Worm (Caenorhabditis elegans) whole organism, L3 larva: ENCODE data around the gene F59B2.14.
"Not testable (repeated sequence)": the region's sequence is repeated elsewhere in the genome, so short reads cannot be mapped to it uniquely, and the experiment has no call there.

Experiments used
- aly-2 ChIP-seq: fragments of 150-350 bp; optimal IDR thresholded peaks from 2 replicates; lab custom pipeline; 2014; ENCODE audit warnings: missing biosample characterization, missing genetic modification characterization
- ama-1 ChIP-seq: fragments of 150-350 bp; optimal IDR thresholded peaks from 2 replicates; lab custom pipeline; 2018
- ceh-16 ChIP-seq: sonication (generic microtip); optimal IDR thresholded peaks from 2 replicates; lab custom pipeline; 2017; ENCODE audit warnings: missing biosample characterization, missing genetic modification characterization
- ceh-82 ChIP-seq: fragments of 150-350 bp; optimal IDR thresholded peaks from 2 replicates; lab custom pipeline; 2014; ENCODE audit warnings: missing biosample characterization, missing genetic modification characterization
- ceh-9 ChIP-seq: sonication (generic microtip); optimal IDR thresholded peaks from 2 replicates; lab custom pipeline; 2018; ENCODE audit warnings: missing biosample characterization, missing genetic modification characterization
- egl-27 ChIP-seq: sonication (generic microtip); optimal IDR thresholded peaks from 4 replicates; lab custom pipeline; 2017; ENCODE audit warnings: missing biosample characterization, missing genetic modification reagents, missing genetic modification characterization
- egl-5 ChIP-seq: fragments of 150-350 bp; optimal IDR thresholded peaks from 2 replicates; lab custom pipeline; 2017; ENCODE audit warnings: missing biosample characterization, missing genetic modification reagents, missing genetic modification characterization, inconsistent platforms
- elt-1 ChIP-seq: fragments of 150-350 bp; optimal IDR thresholded peaks from 2 replicates; lab custom pipeline; 2014; ENCODE audit warnings: missing biosample characterization, missing genetic modification characterization
- elt-2 ChIP-seq: sonication (generic microtip); optimal IDR thresholded peaks from 2 replicates; lab custom pipeline; 2016; ENCODE audit warnings: missing genetic modification reagents, mild to moderate bottlenecking, missing genetic modification characterization, missing compliant biosample characterization
- eor-1 ChIP-seq, 2 experiments: fragments of 150-350 bp; optimal IDR thresholded peaks; 2 replicates each; lab custom pipeline; 2014 to 2018; ENCODE audit warnings: missing biosample characterization in 2 of 2, missing genetic modification characterization in 2 of 2
- fkh-10 ChIP-seq: sonication (generic microtip); optimal IDR thresholded peaks from 2 replicates; lab custom pipeline; 2017; ENCODE audit warnings: missing biosample characterization, missing genetic modification reagents, missing genetic modification characterization
- fos-1 ChIP-seq: fragments of 150-350 bp; optimal IDR thresholded peaks from 2 replicates; lab custom pipeline; 2014; ENCODE audit warnings: missing biosample characterization, missing genetic modification characterization
- jun-1 ChIP-seq: fragments of 150-350 bp; optimal IDR thresholded peaks from 2 replicates; lab custom pipeline; 2014; ENCODE audit warnings: missing biosample characterization, missing genetic modification reagents, missing genetic modification characterization
- lin-39 ChIP-seq: fragments of 150-350 bp; optimal IDR thresholded peaks from 2 replicates; lab custom pipeline; 2018; ENCODE audit warnings: missing biosample characterization, missing genetic modification reagents, missing genetic modification characterization
- lsy-12 ChIP-seq: sonication (generic microtip); optimal IDR thresholded peaks from 2 replicates; lab custom pipeline; 2016; ENCODE audit warnings: mild to moderate bottlenecking, missing genetic modification characterization, missing compliant biosample characterization
- mml-1 ChIP-seq: fragments of 150-350 bp; sonication (generic microtip); optimal IDR thresholded peaks from 3 replicates; lab custom pipeline; 2014; ENCODE audit warnings: missing biosample characterization, missing genetic modification characterization
- nfya-1 ChIP-seq: sonication (generic microtip); optimal IDR thresholded peaks from 2 replicates; lab custom pipeline; 2017; ENCODE audit warnings: missing genetic modification characterization, mild to moderate bottlenecking, missing compliant biosample characterization, antibody characterized with exemption, moderate library complexity; ENCODE audit not compliant: insufficient read depth
- nhr-11 ChIP-seq: fragments of 150-350 bp; optimal IDR thresholded peaks from 2 replicates; lab custom pipeline; 2014; ENCODE audit warnings: missing biosample characterization, missing genetic modification characterization
- nhr-12 ChIP-seq: fragments of 150-350 bp; optimal IDR thresholded peaks from 2 replicates; lab custom pipeline; 2014; ENCODE audit warnings: missing biosample characterization, missing genetic modification characterization
- nhr-23 ChIP-seq: fragments of 150-350 bp; optimal IDR thresholded peaks from 2 replicates; lab custom pipeline; 2014; ENCODE audit warnings: missing biosample characterization, missing genetic modification reagents, missing genetic modification characterization
- nhr-25 ChIP-seq: sonication (generic microtip); optimal IDR thresholded peaks from 2 replicates; lab custom pipeline; 2017; ENCODE audit warnings: missing biosample characterization, missing genetic modification characterization
- nhr-43 ChIP-seq: sonication (generic microtip); optimal IDR thresholded peaks from 2 replicates; lab custom pipeline; 2016; ENCODE audit warnings: mild to moderate bottlenecking, missing genetic modification characterization, missing compliant biosample characterization; ENCODE audit not compliant: poor library complexity, severe bottlenecking
- nhr-67 ChIP-seq: fragments of 150-350 bp; optimal IDR thresholded peaks from 2 replicates; lab custom pipeline; 2014; ENCODE audit warnings: missing biosample characterization, missing genetic modification characterization
- nhr-77 ChIP-seq: fragments of 150-350 bp; optimal IDR thresholded peaks from 2 replicates; lab custom pipeline; 2014; ENCODE audit warnings: missing biosample characterization, missing genetic modification characterization
- pha-4 ChIP-seq: fragments of 150-350 bp; optimal IDR thresholded peaks from 2 replicates; lab custom pipeline; 2014; ENCODE audit warnings: missing biosample characterization, missing genetic modification reagents, missing genetic modification characterization
- pqm-1 ChIP-seq: fragments of 150-350 bp; optimal IDR thresholded peaks from 2 replicates; lab custom pipeline; 2017; ENCODE audit warnings: missing biosample characterization, missing genetic modification characterization, inconsistent platforms
- sea-2 ChIP-seq: fragments of 150-350 bp; sonication (generic microtip); optimal IDR thresholded peaks from 4 replicates; lab custom pipeline; 2014; ENCODE audit warnings: missing biosample characterization, missing genetic modification reagents, missing genetic modification characterization
- skn-1 ChIP-seq: fragments of 150-350 bp; optimal IDR thresholded peaks from 2 replicates; lab custom pipeline; 2014; ENCODE audit warnings: missing biosample characterization, missing genetic modification characterization
- snpc-4 ChIP-seq: fragments of 150-350 bp; optimal IDR thresholded peaks from 2 replicates; lab custom pipeline; 2014; ENCODE audit warnings: missing biosample characterization, missing genetic modification characterization
- tbx-2 ChIP-seq: sonication (generic microtip); optimal IDR thresholded peaks from 2 replicates; lab custom pipeline; 2016; ENCODE audit warnings: mild to moderate bottlenecking, missing genetic modification characterization, missing compliant biosample characterization
- unc-39 ChIP-seq: sonication (generic microtip); optimal IDR thresholded peaks from 4 replicates; lab custom pipeline; 2017; ENCODE audit warnings: missing biosample characterization, missing genetic modification characterization
- unc-62 ChIP-seq: fragments of 150-350 bp; sonication (generic microtip); optimal IDR thresholded peaks from 4 replicates; lab custom pipeline; 2014; ENCODE audit warnings: missing biosample characterization, missing genetic modification reagents, missing genetic modification characterization
- zag-1 ChIP-seq: fragments of 150-350 bp; optimal IDR thresholded peaks from 2 replicates; lab custom pipeline; 2014; ENCODE audit warnings: missing biosample characterization, missing genetic modification characterization
- ztf-4 ChIP-seq: fragments of 150-350 bp; optimal IDR thresholded peaks from 2 replicates; lab custom pipeline; 2014; ENCODE audit warnings: missing biosample characterization, missing genetic modification characterization

The F59B2.14 gene

ce11 chrIII:9012309-9012708 lies 10.1 kb downstream of the F59B2.14 start, which contains the start of gene F59B2.9:
F59B2.9 (minus strand) TSS chrIII:9012409.
- TF ChIP-seq nhr-77 (tag; lab: Kevin White, UChicago) = no peak
- no peak for TF ChIP-seq nhr-12
- no peak for TF ChIP-seq sea-2 (GFP tag; lab: Kevin White, UChicago)
- TF ChIP-seq eor-1 (tag; optimal IDR thresholded peaks at IDR 0.05; lab: Kevin White, UChicago) = no peak
- no peak for TF ChIP-seq mml-1
- no peak for TF ChIP-seq aly-2 (tag; lab: Kevin White, UChicago)
- TF ChIP-seq nfya-1 (tag; lab: Kevin White, UChicago) = no peak
- no peak for TF ChIP-seq snpc-4 (tag; lab: Kevin White, UChicago)
- TF ChIP-seq elt-1 (tag; lab: Kevin White, UChicago) = no peak
- no peak for TF ChIP-seq nhr-23 (tag; lab: Kevin White, UChicago)
- TF ChIP-seq ceh-9 (tag; lab: Kevin White, UChicago) = no peak

- TF ChIP-seq unc-39 (tag; lab: Kevin White, UChicago) (no peak), nhr-25 (no peak)
Measured at ce11 chrIII:9010047-9010446, 12.4 kb downstream of the F59B2.14 start, which contains the start of gene F59B2.8. F59B2.8 (minus strand) TSS chrIII:9010197.

ce11 chrIII:9007183-9007582 lies 15.3 kb downstream of the F59B2.14 start:
- no peak for TF ChIP-seq egl-27 (tag; lab: Kevin White, UChicago)
- TF ChIP-seq ama-1 = no peak
- TF ChIP-seq pha-4 = peak; percentile 70
- TF ChIP-seq pqm-1 = peak; percentile 53
- peak; percentile 27 for TF ChIP-seq egl-5
- no peak for TF ChIP-seq nhr-11
- no peak for TF ChIP-seq zag-1
- peak; percentile 61 for TF ChIP-seq elt-2
- no peak for TF ChIP-seq nhr-77 (tag; lab: Kevin White, UChicago)
- no peak for TF ChIP-seq skn-1 (tag; lab: Kevin White, UChicago)
- TF ChIP-seq ceh-16 (tag; lab: Kevin White, UChicago) = no peak
- no peak for TF ChIP-seq ceh-82 (tag; lab: Kevin White, UChicago)
- peak; percentile 12 for TF ChIP-seq nfya-1 (tag; lab: Kevin White, UChicago)
- no peak for TF ChIP-seq fkh-10 (GFP tag; lab: Kevin White, UChicago)
- no peak for TF ChIP-seq eor-1 (tag; optimal IDR thresholded peaks at IDR 0.05; lab: Kevin White, UChicago)
- no peak for TF ChIP-seq ztf-4 (tag; lab: Kevin White, UChicago)
- no peak for TF ChIP-seq tbx-2
- peak; percentile 39 for TF ChIP-seq lin-39 (tag; lab: Kevin White, UChicago)
- no peak for TF ChIP-seq lsy-12 (tag; lab: Kevin White, UChicago)
- no peak for TF ChIP-seq jun-1 (tag; lab: Kevin White, UChicago)
- no peak for TF ChIP-seq nhr-67
- TF ChIP-seq nhr-43 (tag; lab: Kevin White, UChicago) = no peak
- TF ChIP-seq unc-39 (tag; lab: Kevin White, UChicago) = no peak
- no peak for TF ChIP-seq unc-62 (GFP tag; lab: Kevin White, UChicago)
- TF ChIP-seq elt-1 (tag; lab: Kevin White, UChicago) = no peak
- TF ChIP-seq ceh-9 (tag; lab: Kevin White, UChicago) = no peak

ce11 chrIII:9005905-9006372 lies 16.5 kb downstream of the F59B2.14 start, which contains the start of gene rab-6.1:
rab-6.1 (minus strand) TSS chrIII:9005955.
- TF ChIP-seq lin-39 (tag; lab: Kevin White, UChicago); skn-1 (tag; lab: Kevin White, UChicago); elt-2: not testable (repeated sequence)

ce11 chrIII:9004658-9005057 lies 17.8 kb downstream of the F59B2.14 start:
- no peak for TF ChIP-seq pqm-1
- TF ChIP-seq skn-1 (tag; lab: Kevin White, UChicago) = no peak
- TF ChIP-seq aly-2 (tag; lab: Kevin White, UChicago) = no peak
- TF ChIP-seq fos-1 (tag; lab: Kevin White, UChicago) = no peak
- no peak for TF ChIP-seq lin-39 (tag; lab: Kevin White, UChicago)
- TF ChIP-seq nhr-77 (tag; lab: Kevin White, UChicago) = no peak
- no peak for TF ChIP-seq snpc-4 (tag; lab: Kevin White, UChicago)
- TF ChIP-seq nhr-25 = no peak
- no peak for TF ChIP-seq nhr-23 (tag; lab: Kevin White, UChicago)
- no peak for TF ChIP-seq fkh-10 (GFP tag; lab: Kevin White, UChicago)
